Fruit fly (Drosophila melanogaster): ENCODE measurements around the gene CG32022.
A peak's percentile ranks its signal among the peaks of the same experiment; 100 is the strongest.

CG32022 gene

DNA sequence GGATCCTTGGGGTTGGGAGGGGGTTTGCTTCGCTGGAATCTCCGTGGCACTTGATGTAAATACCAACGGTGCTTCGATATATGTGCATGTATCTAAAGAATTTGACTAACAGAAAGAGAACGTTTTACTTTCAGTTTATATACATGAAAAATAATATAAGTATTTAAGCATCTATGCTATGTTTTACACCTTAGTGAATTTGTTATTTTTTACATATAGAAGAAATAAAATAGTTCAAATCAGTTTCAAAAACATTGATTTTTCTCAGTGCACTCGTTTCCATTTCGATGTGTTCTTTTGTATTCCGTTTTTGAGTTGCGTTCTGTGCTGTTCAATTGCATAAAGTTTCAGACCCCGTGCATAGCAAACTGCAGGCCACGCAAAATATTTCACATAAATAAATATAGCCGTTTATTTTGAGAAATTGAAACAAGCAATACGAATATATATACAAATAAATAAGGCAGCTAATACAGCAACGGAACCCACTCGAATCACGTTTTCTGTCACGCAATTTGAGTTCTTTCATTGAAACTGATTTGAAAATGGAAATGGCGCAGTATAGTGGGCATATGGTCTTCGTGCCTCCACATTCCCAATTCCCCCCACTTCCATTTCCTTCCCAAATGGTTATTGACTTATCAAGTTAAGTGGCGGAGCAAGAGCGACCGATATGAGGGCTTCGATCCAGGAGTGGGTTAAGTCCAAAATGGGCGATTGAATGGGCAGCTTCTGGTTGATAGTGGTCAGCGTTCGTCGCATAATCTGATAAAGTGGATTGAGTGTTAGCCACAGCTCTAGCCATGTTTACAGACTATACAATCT is 38.3 kb downstream of the CG32022 start (continued):
- no peak for TF ChIP-seq ssp (GFP tag; IDR thresholded peaks at IDR 0.05)
- no peak for TF ChIP-seq dm (GFP tag; optimal IDR thresholded peaks at IDR 0.05)
- TF ChIP-seq CG3065 (GFP tag; optimal IDR thresholded peaks at IDR 0.05) = no peak
- TF ChIP-seq zfh2 (GFP tag; optimal IDR thresholded peaks at IDR 0.05) = no peak
- TF ChIP-seq Sin3A (optimal IDR thresholded peaks at IDR 0.05) = no peak
- TF ChIP-seq Hmr (GFP tag; optimal IDR thresholded peaks at IDR 0.05) = no peak
- peak; percentile 22 for TF ChIP-seq CG10979 (tag; optimal IDR thresholded peaks at IDR 0.05)
- TF ChIP-seq CG8290 (GFP tag; optimal IDR thresholded peaks at IDR 0.05) = no peak
- peak in 1 of 2 experiments; percentile 63 for TF ChIP-seq CG8290 (tag; optimal IDR thresholded peaks at IDR 0.05)
- TF ChIP-seq bigmax (GFP tag; optimal IDR thresholded peaks at IDR 0.05) = no peak
- TF ChIP-seq caup (GFP tag; optimal IDR thresholded peaks at IDR 0.05; ENCODE audit: severe bottlenecking) = no peak
- TF ChIP-seq sna (GFP tag; IDR thresholded peaks at IDR 0.05; ENCODE audit: partially characterized antibody) = no peak
- no peak for TF ChIP-seq CG12071 (GFP tag; optimal IDR thresholded peaks at IDR 0.05)
- no peak; the same call in 1 of the 2 replicates for TF ChIP-seq GATAe (GFP tag; conservative IDR thresholded peaks at IDR 0.05)
- TF ChIP-seq CG1602 (GFP tag; optimal IDR thresholded peaks at IDR 0.05) = no peak
- no peak for TF ChIP-seq CG8944 (GFP tag; optimal IDR thresholded peaks at IDR 0.05)
- peak; percentile 7 for TF ChIP-seq phol (tag; optimal IDR thresholded peaks at IDR 0.05)
- no peak for TF ChIP-seq CG9876 (GFP tag; optimal IDR thresholded peaks at IDR 0.05)
- TF ChIP-seq chinmo (GFP tag; IDR thresholded peaks at IDR 0.05; ENCODE audit: partially characterized antibody) = peak; percentile 69; the same call in 2 of the 4 replicates
- TF ChIP-seq Ssrp (tag; optimal IDR thresholded peaks at IDR 0.05) = no peak
- peak; percentile 13; the same call in 1 of the 3 replicates for TF ChIP-seq CG6175 (GFP tag; IDR thresholded peaks at IDR 0.05)
- 0 out of 3 replicates have a peak, but pooled peaks have one; percentile 35 for TF ChIP-seq vnd (GFP tag; IDR thresholded peaks at IDR 0.05; ENCODE audit: partially characterized antibody)
- 0 out of 3 replicates have a peak, but pooled peaks have one; percentile 50 for TF ChIP-seq CG11695 (GFP tag; IDR thresholded peaks at IDR 0.05)
- no peak for TF ChIP-seq row (GFP tag; IDR thresholded peaks at IDR 0.05)
- peak; percentile 40 for TF ChIP-seq CG3995 (GFP tag; optimal IDR thresholded peaks at IDR 0.05)
- TF ChIP-seq CG31441 (GFP tag; IDR thresholded peaks at IDR 0.05) = no peak
- TF ChIP-seq Hmx (GFP tag; optimal IDR thresholded peaks at IDR 0.05) = no peak
- TF ChIP-seq tup (GFP tag; optimal IDR thresholded peaks at IDR 0.05) = no peak
- no peak for TF ChIP-seq usp (GFP tag; optimal IDR thresholded peaks at IDR 0.05)
- TF ChIP-seq CG13894 (tag; optimal IDR thresholded peaks at IDR 0.05) = peak; percentile 17
- peak; percentile 82 for TF ChIP-seq sug (tag; optimal IDR thresholded peaks at IDR 0.05)
- TF ChIP-seq CG11696 (GFP tag; IDR thresholded peaks at IDR 0.05) = peak; percentile 42; the same call in 1 of the 2 replicates
- TF ChIP-seq Gsc (GFP tag; IDR thresholded peaks at IDR 0.05) = no peak
- TF ChIP-seq CG15073 (GFP tag; optimal IDR thresholded peaks at IDR 0.05) = no peak
- TF ChIP-seq Dip2 (GFP tag; IDR thresholded peaks at IDR 0.05) = no peak
- no peak for TF ChIP-seq CG10321 (GFP tag; IDR thresholded peaks at IDR 0.05)
- TF ChIP-seq fd96Cb (tag; optimal IDR thresholded peaks at IDR 0.05) = no peak
- TF ChIP-seq CG10147 (GFP tag; optimal IDR thresholded peaks at IDR 0.05) = no peak
- TF ChIP-seq CG9727 (GFP tag; optimal IDR thresholded peaks at IDR 0.05) = no peak
- peak; percentile 80 for TF ChIP-seq CG12769 (tag; optimal IDR thresholded peaks at IDR 0.05)
- peak; percentile 7 for TF ChIP-seq Sox102F (GFP tag; optimal IDR thresholded peaks at IDR 0.05)
- TF ChIP-seq CG11504 (tag; optimal IDR thresholded peaks at IDR 0.05) = peak; percentile 3
- TF ChIP-seq gro (GFP tag; optimal IDR thresholded peaks at IDR 0.05) = peak; percentile 39
- peak; percentile 17 for TF ChIP-seq HmgZ (tag; optimal IDR thresholded peaks at IDR 0.05)
- TF ChIP-seq CG43689 (GFP tag; IDR thresholded peaks at IDR 0.05) = no peak
- no peak for TF ChIP-seq CG9932 (GFP tag; IDR thresholded peaks at IDR 0.05)
- TF ChIP-seq H2.0 (GFP tag; IDR thresholded peaks at IDR 0.05) = no peak
- no peak for TF ChIP-seq YL-1 (GFP tag; optimal IDR thresholded peaks at IDR 0.05)
- no peak for TF ChIP-seq Scr (GFP tag; IDR thresholded peaks at IDR 0.05; ENCODE audit: partially characterized antibody)
- no peak for TF ChIP-seq CG17568 (GFP tag; optimal IDR thresholded peaks at IDR 0.05)
